Worm (Caenorhabditis elegans) whole organism, midembryonic: Measurements from ENCODE around the gene ttx-3.

Experiments
- T22C8.4 ChIP-seq: fragments of 200-800 bp; sonication (Bioruptor generic); IDR thresholded peaks from 2 replicates; pipeline ENCODE4 v1.3.6; 2022; ENCODE audit warnings: missing genetic modification characterization, missing compliant biosample characterization
- flt-1 ChIP-seq: fragments of 200-800 bp; sonication (Bioruptor generic); IDR thresholded peaks from 2 replicates; pipeline ENCODE4 v1.3.6; 2022; ENCODE audit warnings: missing genetic modification characterization, missing compliant biosample characterization
- klf-2 ChIP-seq: fragments of 200-800 bp; sonication (Bioruptor generic); conservative IDR thresholded peaks from 2 replicates; pipeline ENCODE4 v1.3.6; 2022; ENCODE audit warnings: missing genetic modification reagents, missing genetic modification characterization, missing compliant biosample characterization
- med-1 ChIP-seq: sonication (generic microtip); optimal IDR thresholded peaks from 2 replicates; lab custom pipeline; 2017; ENCODE audit warnings: missing genetic modification characterization, mild to moderate bottlenecking, missing compliant biosample characterization, antibody characterized with exemption, missing genetic modification reagents; ENCODE audit not compliant: insufficient read depth
- ref-1 ChIP-seq: fragments of 200-800 bp; sonication (Bioruptor generic); conservative IDR thresholded peaks from 2 replicates; pipeline ENCODE4 v1.3.6; 2022; ENCODE audit warnings: missing genetic modification reagents, missing genetic modification characterization, missing compliant biosample characterization
- tab-1 ChIP-seq: fragments of 200-800 bp; sonication (Bioruptor generic); IDR thresholded peaks from 2 replicates; pipeline ENCODE4 v1.3.6; 2022; ENCODE audit warnings: missing genetic modification characterization, missing compliant biosample characterization
- ztf-23 ChIP-seq: fragments of 200-800 bp; sonication (Bioruptor generic); IDR thresholded peaks from 2 replicates; pipeline ENCODE4 v1.3.6; 2022; ENCODE audit warnings: missing genetic modification reagents, missing genetic modification characterization, missing compliant biosample characterization
- ztf-29 ChIP-seq: fragments of 200-800 bp; sonication (Bioruptor generic); IDR thresholded peaks from 2 replicates; pipeline ENCODE4 v1.3.6; 2022; ENCODE audit warnings: missing genetic modification reagents, missing genetic modification characterization, missing compliant biosample characterization

DNA sequence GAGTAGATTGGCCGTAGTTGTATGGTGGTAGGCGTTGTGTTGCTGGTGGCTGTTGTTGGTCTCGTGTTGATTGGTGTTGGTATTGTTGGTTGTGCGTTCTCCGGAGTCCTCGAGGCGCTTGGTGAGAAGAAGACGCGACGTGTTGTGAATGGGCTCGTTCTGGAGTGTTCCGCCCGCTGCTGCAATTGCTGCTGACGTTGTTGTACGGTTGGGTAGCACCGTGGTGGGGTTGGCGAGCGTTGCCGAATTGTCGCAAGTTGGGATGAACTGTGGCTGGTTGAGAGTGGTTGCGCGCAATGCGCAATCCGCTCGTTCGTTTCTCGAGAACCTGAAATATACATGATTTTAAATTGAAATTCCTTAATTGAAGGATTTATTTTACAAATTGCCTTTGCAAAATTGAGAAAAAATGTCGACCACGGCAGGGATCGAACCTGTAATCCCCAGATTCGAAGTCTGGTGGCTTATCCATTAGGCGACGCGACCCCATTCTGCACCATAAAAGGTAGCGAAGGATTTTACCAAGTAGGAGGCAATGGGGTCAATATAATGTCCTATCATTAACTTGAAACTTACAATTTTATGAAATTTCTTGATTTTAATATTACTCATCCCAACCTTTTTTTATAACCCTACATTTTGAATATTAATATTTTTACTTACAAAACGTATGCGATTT, 37.1 kb upstream of the ttx-3 start:
- no peak for TF ChIP-seq klf-2
- no peak for TF ChIP-seq ref-1 (GFP tag; lab: Robert Waterston, UW)
- TF ChIP-seq tab-1 = no peak
- no peak for TF ChIP-seq T22C8.4
- TF ChIP-seq med-1 = no peak
- TF ChIP-seq ztf-23 = no peak
- no peak for TF ChIP-seq ztf-29 (GFP tag; lab: Robert Waterston, UW)
- no peak for TF ChIP-seq flt-1 (GFP tag; lab: Robert Waterston, UW)
